Fruit fly (Drosophila melanogaster): ENCODE results near the gene CG4995.

- TF ChIP-seq Met (GFP tag; optimal IDR thresholded peaks at IDR 0.05) (no peak), cyc (GFP tag; optimal IDR thresholded peaks at IDR 0.05) (no peak), dsx (GFP tag; optimal IDR thresholded peaks at IDR 0.05; ENCODE audit: poor library complexity, severe bottlenecking) (no peak), spab (GFP tag; optimal IDR thresholded peaks at IDR 0.05) (no peak), Hr4 (GFP tag; optimal IDR thresholded peaks at IDR 0.05) (peak; percentile 9), CG31627 (GFP tag; optimal IDR thresholded peaks at IDR 0.05) (no peak), Hr38 (GFP tag; optimal IDR thresholded peaks at IDR 0.05) (no peak), Eip93F (GFP tag; optimal IDR thresholded peaks at IDR 0.05) (no peak), Sox15 (GFP tag; optimal IDR thresholded peaks at IDR 0.05) (no peak), Hr39 (GFP tag; optimal IDR thresholded peaks at IDR 0.05) (no peak)
Measured at dm6 chr2L:10373605-10374269, 51.5 kb downstream of the CG4995 start, which contains the start of gene rho-5.

Data from whole organism, prepupa.